Worm (Caenorhabditis elegans) whole organism, L3 larva: ENCODE results near the gene pqbp-1.1.

Experiments used
- elt-1 ChIP-seq: fragments of 150-350 bp; optimal IDR thresholded peaks from 2 replicates; lab custom pipeline; 2014; ENCODE audit warnings: missing biosample characterization, missing genetic modification characterization
- elt-2 ChIP-seq: sonication (generic microtip); optimal IDR thresholded peaks from 2 replicates; lab custom pipeline; 2016; ENCODE audit warnings: missing genetic modification reagents, mild to moderate bottlenecking, missing genetic modification characterization, missing compliant biosample characterization
- elt-3 ChIP-seq, 3 experiments: fragments of 150-350 bp in 1 of 3; sonication (generic microtip) in 2 of 3; optimal IDR thresholded peaks; 2 replicates in 2 of 3; 4 replicates in 1 of 3; lab custom pipeline; 2014 to 2017; ENCODE audit warnings: missing biosample characterization in 3 of 3, missing genetic modification characterization in 3 of 3
- lsy-12 ChIP-seq: sonication (generic microtip); optimal IDR thresholded peaks from 2 replicates; lab custom pipeline; 2016; ENCODE audit warnings: mild to moderate bottlenecking, missing genetic modification characterization, missing compliant biosample characterization
- nhr-28 ChIP-seq: fragments of 150-350 bp; optimal IDR thresholded peaks from 2 replicates; lab custom pipeline; 2014; ENCODE audit warnings: missing biosample characterization, missing genetic modification characterization
- snpc-4 ChIP-seq: fragments of 150-350 bp; optimal IDR thresholded peaks from 2 replicates; lab custom pipeline; 2014; ENCODE audit warnings: missing biosample characterization, missing genetic modification characterization
- tbx-2 ChIP-seq: sonication (generic microtip); optimal IDR thresholded peaks from 2 replicates; lab custom pipeline; 2016; ENCODE audit warnings: mild to moderate bottlenecking, missing genetic modification characterization, missing compliant biosample characterization

- TF ChIP-seq snpc-4 (no peak), elt-2 (no peak), elt-3 (tag; optimal IDR thresholded peaks at IDR 0.05; lab: Kevin White, UChicago) (no peak), tbx-2 (tag; lab: Kevin White, UChicago) (no peak), lsy-12 (tag; lab: Kevin White, UChicago) (no peak), elt-1 (tag; lab: Kevin White, UChicago) (no peak), nhr-28 (tag; lab: Kevin White, UChicago) (no peak)
Observed at ce11 chrIV:303264-303663, 41.8 kb upstream of the pqbp-1.1 start.
